Worm (Caenorhabditis elegans) whole organism, L1 larva: ENCODE data around the gene F49C12.1.

ENCODE experiments used
- C04F5.9 ChIP-seq: sonication (generic microtip); optimal IDR thresholded peaks from 2 replicates; lab custom pipeline; 2016; ENCODE audit warnings: missing genetic modification characterization, missing compliant biosample characterization
- C16A3.4 ChIP-seq: fragments of 150-350 bp; optimal IDR thresholded peaks from 2 replicates; lab custom pipeline; 2014; ENCODE audit warnings: missing biosample characterization, missing genetic modification characterization
- C34B4.2 ChIP-seq: sonication (generic microtip); optimal IDR thresholded peaks from 2 replicates; lab custom pipeline; 2017; ENCODE audit warnings: mild to moderate bottlenecking, missing genetic modification characterization, missing compliant biosample characterization
- F16B12.6 ChIP-seq: fragments of 150-350 bp; optimal IDR thresholded peaks from 2 replicates; lab custom pipeline; 2014; ENCODE audit warnings: missing biosample characterization, missing genetic modification characterization
- aha-1 ChIP-seq: fragments of 150-350 bp; optimal IDR thresholded peaks from 2 replicates; lab custom pipeline; 2014; ENCODE audit warnings: missing biosample characterization, missing genetic modification characterization
- alr-1 ChIP-seq: fragments of 200-800 bp; sonication (Bioruptor generic); optimal IDR thresholded peaks from 2 replicates; lab custom pipeline; 2018; ENCODE audit warnings: borderline replicate concordance, mild to moderate bottlenecking, missing genetic modification characterization, missing compliant biosample characterization
- blmp-1 ChIP-seq: fragments of 150-350 bp; optimal IDR thresholded peaks from 2 replicates; lab custom pipeline; 2014; ENCODE audit warnings: missing biosample characterization, missing genetic modification characterization
- ceh-63 ChIP-seq: fragments of 200-800 bp; sonication (Bioruptor generic); optimal IDR thresholded peaks from 2 replicates; lab custom pipeline; 2018; ENCODE audit warnings: mild to moderate bottlenecking, missing genetic modification characterization, missing compliant biosample characterization
- ceh-82 ChIP-seq, 3 experiments: fragments of 150-350 bp in 1 of 3; sonication (generic microtip) in 2 of 3; optimal IDR thresholded peaks; 2 replicates each; lab custom pipeline; 2014 to 2017; ENCODE audit warnings: missing biosample characterization in 3 of 3, missing genetic modification characterization in 3 of 3
- ceh-90 ChIP-seq: sonication (generic microtip); optimal IDR thresholded peaks from 2 replicates; lab custom pipeline; 2016; ENCODE audit warnings: missing genetic modification characterization, missing compliant biosample characterization
- ces-1 ChIP-seq: fragments of 150-350 bp; optimal IDR thresholded peaks from 2 replicates; lab custom pipeline; 2014; ENCODE audit warnings: missing biosample characterization, missing genetic modification reagents, missing genetic modification characterization
- elt-2 ChIP-seq: sonication (generic microtip); optimal IDR thresholded peaks from 2 replicates; lab custom pipeline; 2016; ENCODE audit warnings: missing genetic modification characterization, mild to moderate bottlenecking, inconsistent platforms, missing compliant biosample characterization, missing genetic modification reagents
- ets-5 ChIP-seq: fragments of 200-800 bp; sonication (Bioruptor generic); IDR thresholded peaks from 2 replicates; pipeline ENCODE4 v1.3.6; 2022; ENCODE audit warnings: missing genetic modification characterization, missing compliant biosample characterization
- fkh-10 ChIP-seq: sonication (generic microtip); optimal IDR thresholded peaks from 2 replicates; lab custom pipeline; 2017; ENCODE audit warnings: missing biosample characterization, missing genetic modification reagents, missing genetic modification characterization
- fkh-4 ChIP-seq: sonication (generic microtip); optimal IDR thresholded peaks from 2 replicates; lab custom pipeline; 2016; ENCODE audit warnings: missing compliant biosample characterization, missing genetic modification characterization, borderline replicate concordance
- fos-1 ChIP-seq: fragments of 150-350 bp; optimal IDR thresholded peaks from 2 replicates; lab custom pipeline; 2014; ENCODE audit warnings: missing biosample characterization, missing genetic modification characterization
- grh-1 ChIP-seq: fragments of 200-800 bp; sonication (Bioruptor generic); IDR thresholded peaks from 2 replicates; pipeline ENCODE4 v1.3.6; 2022; ENCODE audit warnings: missing genetic modification reagents, missing genetic modification characterization, missing compliant biosample characterization
- hlh-17 ChIP-seq: fragments of 200-800 bp; sonication (Bioruptor generic); optimal IDR thresholded peaks from 2 replicates; lab custom pipeline; 2018; ENCODE audit warnings: missing genetic modification characterization, mild to moderate bottlenecking, missing compliant biosample characterization, moderate library complexity, borderline replicate concordance
- irx-1 ChIP-seq: sonication (generic microtip); optimal IDR thresholded peaks from 2 replicates; lab custom pipeline; 2016; ENCODE audit warnings: missing genetic modification characterization, missing compliant biosample characterization
- lin-14 ChIP-seq: fragments of 200-800 bp; sonication (Bioruptor generic); optimal IDR thresholded peaks from 2 replicates; lab custom pipeline; 2018; ENCODE audit warnings: mild to moderate bottlenecking, missing genetic modification characterization, moderate library complexity, missing compliant biosample characterization
- lin-15B ChIP-seq: fragments of 150-350 bp; sonication (generic microtip); optimal IDR thresholded peaks from 3 replicates; lab custom pipeline; 2014; ENCODE audit warnings: missing biosample characterization, missing genetic modification characterization
- lin-35 ChIP-seq, 2 experiments: fragments of 150-350 bp; optimal IDR thresholded peaks; 2 replicates each; lab custom pipeline; 2014; ENCODE audit warnings: missing biosample characterization in 2 of 2, missing genetic modification characterization in 2 of 2, missing genetic modification reagents in 2 of 2
- mab-9 ChIP-seq: fragments of 200-800 bp; sonication (Bioruptor generic); IDR thresholded peaks from 2 replicates; pipeline ENCODE4 v1.3.6; 2022; ENCODE audit warnings: missing genetic modification reagents, missing genetic modification characterization, missing compliant biosample characterization
- mef-2 ChIP-seq: fragments of 150-350 bp; optimal IDR thresholded peaks from 2 replicates; lab custom pipeline; 2014; ENCODE audit warnings: missing biosample characterization, missing genetic modification characterization
- mep-1 ChIP-seq: fragments of 150-350 bp; optimal IDR thresholded peaks from 2 replicates; lab custom pipeline; 2014; ENCODE audit warnings: missing biosample characterization, missing genetic modification characterization
- nhr-12 ChIP-seq: sonication (generic microtip); optimal IDR thresholded peaks from 2 replicates; lab custom pipeline; 2017; ENCODE audit warnings: missing biosample characterization, missing genetic modification characterization
- nhr-19 ChIP-seq: fragments of 200-800 bp; sonication (Bioruptor generic); conservative IDR thresholded peaks from 2 replicates; pipeline ENCODE4 v1.3.6; 2022; ENCODE audit warnings: missing genetic modification characterization, missing compliant biosample characterization
- nhr-20 ChIP-seq: sonication (generic microtip); optimal IDR thresholded peaks from 2 replicates; lab custom pipeline; 2016; ENCODE audit warnings: mild to moderate bottlenecking, missing genetic modification characterization, missing compliant biosample characterization
- nhr-237 ChIP-seq: fragments of 150-350 bp; optimal IDR thresholded peaks from 2 replicates; lab custom pipeline; 2014; ENCODE audit warnings: missing biosample characterization, missing genetic modification characterization
- nhr-28 ChIP-seq: fragments of 150-350 bp; optimal IDR thresholded peaks from 2 replicates; lab custom pipeline; 2014; ENCODE audit warnings: missing biosample characterization, missing genetic modification characterization
- nhr-47 ChIP-seq: sonication (generic microtip); optimal IDR thresholded peaks from 2 replicates; lab custom pipeline; 2016; ENCODE audit warnings: mild to moderate bottlenecking, missing genetic modification characterization, moderate library complexity, missing compliant biosample characterization
- nhr-71 ChIP-seq: sonication (generic microtip); optimal IDR thresholded peaks from 2 replicates; lab custom pipeline; 2016; ENCODE audit warnings: mild to moderate bottlenecking, missing genetic modification characterization, moderate library complexity, missing compliant biosample characterization
- nhr-76 ChIP-seq: sonication (generic microtip); optimal IDR thresholded peaks from 2 replicates; lab custom pipeline; 2017; ENCODE audit warnings: missing biosample characterization, missing genetic modification characterization
- nhr-77 ChIP-seq: fragments of 150-350 bp; optimal IDR thresholded peaks from 2 replicates; lab custom pipeline; 2014; ENCODE audit warnings: missing biosample characterization, missing genetic modification characterization
- nhr-90 ChIP-seq: sonication (generic microtip); optimal IDR thresholded peaks from 2 replicates; lab custom pipeline; 2016; ENCODE audit warnings: mild to moderate bottlenecking, missing genetic modification characterization, missing compliant biosample characterization; ENCODE audit not compliant: poor library complexity
- pag-3 ChIP-seq: sonication (generic microtip); optimal IDR thresholded peaks from 2 replicates; lab custom pipeline; 2017; ENCODE audit warnings: missing genetic modification characterization, mild to moderate bottlenecking, missing compliant biosample characterization, antibody characterized with exemption, borderline replicate concordance; ENCODE audit not compliant: insufficient read depth
- pax-3 ChIP-seq: fragments of 200-800 bp; sonication (Bioruptor generic); optimal IDR thresholded peaks from 2 replicates; lab custom pipeline; 2018; ENCODE audit warnings: mild to moderate bottlenecking, missing genetic modification characterization, moderate library complexity, missing compliant biosample characterization
- rnt-1 ChIP-seq: sonication (generic microtip); optimal IDR thresholded peaks from 2 replicates; lab custom pipeline; 2016; ENCODE audit warnings: mild to moderate bottlenecking, missing genetic modification characterization, moderate library complexity, missing compliant biosample characterization
- skn-1 ChIP-seq: fragments of 150-350 bp; optimal IDR thresholded peaks from 2 replicates; lab custom pipeline; 2014; ENCODE audit warnings: missing biosample characterization, missing genetic modification characterization
- sptf-1 ChIP-seq: fragments of 150-350 bp; optimal IDR thresholded peaks from 2 replicates; lab custom pipeline; 2014; ENCODE audit warnings: missing biosample characterization, missing genetic modification characterization
- sup-37 ChIP-seq: fragments of 200-800 bp; sonication (Bioruptor generic); optimal IDR thresholded peaks from 2 replicates; lab custom pipeline; 2018; ENCODE audit warnings: mild to moderate bottlenecking, missing genetic modification characterization, missing compliant biosample characterization
- swsn-7 ChIP-seq: sonication (generic microtip); optimal IDR thresholded peaks from 2 replicates; lab custom pipeline; 2016; ENCODE audit warnings: missing genetic modification characterization, missing compliant biosample characterization
- unc-130 ChIP-seq: fragments of 150-350 bp; optimal IDR thresholded peaks from 2 replicates; lab custom pipeline; 2017; ENCODE audit warnings: missing biosample characterization, missing genetic modification characterization, inconsistent platforms
- unc-30 ChIP-seq: sonication (generic microtip); optimal IDR thresholded peaks from 2 replicates; lab custom pipeline; 2017; ENCODE audit warnings: missing biosample characterization, missing genetic modification characterization
- unc-62 ChIP-seq: fragments of 150-350 bp; optimal IDR thresholded peaks from 2 replicates; lab custom pipeline; 2014; ENCODE audit warnings: missing biosample characterization, missing genetic modification reagents, missing genetic modification characterization
- unc-98 ChIP-seq: fragments of 200-800 bp; sonication (Bioruptor generic); IDR thresholded peaks from 2 replicates; pipeline ENCODE4 v1.3.6; 2022; ENCODE audit warnings: missing genetic modification characterization, missing compliant biosample characterization
- vab-15 ChIP-seq: sonication (generic microtip); optimal IDR thresholded peaks from 2 replicates; lab custom pipeline; 2017; ENCODE audit warnings: missing genotype, mild to moderate bottlenecking, missing genetic modification characterization, missing compliant biosample characterization
- xbp-1 ChIP-seq: sonication (generic microtip); optimal IDR thresholded peaks from 2 replicates; lab custom pipeline; 2016; ENCODE audit warnings: missing genetic modification characterization, missing compliant biosample characterization
- zip-4 ChIP-seq: fragments of 200-800 bp; sonication (Bioruptor generic); optimal IDR thresholded peaks from 2 replicates; lab custom pipeline; 2018; ENCODE audit warnings: mild to moderate bottlenecking, missing genetic modification characterization, moderate library complexity, missing compliant biosample characterization
- ztf-4 ChIP-seq: fragments of 150-350 bp; optimal IDR thresholded peaks from 2 replicates; lab custom pipeline; 2014; ENCODE audit warnings: missing biosample characterization, missing genetic modification characterization

The F49C12.1 gene

DNA sequence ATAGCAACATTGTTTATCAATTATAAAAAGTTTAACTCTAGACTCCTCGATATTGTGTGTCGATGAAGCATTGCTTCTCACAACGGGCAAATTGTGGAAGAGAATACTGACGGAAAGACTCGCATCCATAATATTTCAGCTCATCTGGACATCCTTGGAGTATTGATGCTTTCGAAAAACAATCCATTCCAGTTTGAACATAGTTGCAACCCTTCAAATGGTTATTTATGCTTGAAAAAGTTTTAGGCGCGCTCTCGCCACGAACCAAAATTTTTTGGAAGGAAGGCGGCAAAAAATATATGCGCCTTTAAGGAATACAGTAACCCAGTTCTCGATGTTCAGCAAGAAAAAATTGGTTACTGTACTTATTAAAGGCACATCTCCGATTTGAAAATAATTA lies 26.3 kb upstream of the F49C12.1 start (continued):
- TF ChIP-seq irx-1 (tag; lab: Kevin White, UChicago): no peak
- peak; percentile 0 for TF ChIP-seq nhr-90 (tag; lab: Kevin White, UChicago)
- TF ChIP-seq nhr-77 (tag; lab: Kevin White, UChicago): no peak
- no peak for TF ChIP-seq mep-1
- TF ChIP-seq sup-37 (GFP tag; lab: Kevin White, UChicago): no peak
- TF ChIP-seq nhr-71 (tag; lab: Kevin White, UChicago): no peak
- no peak for TF ChIP-seq nhr-28 (tag; lab: Kevin White, UChicago)
- no peak for TF ChIP-seq lin-14
- TF ChIP-seq nhr-19 (GFP tag; lab: Robert Waterston, UW): no peak
- no peak for TF ChIP-seq nhr-12 (tag; lab: Kevin White, UChicago)
- TF ChIP-seq C04F5.9 (tag; lab: Kevin White, UChicago): no peak
- TF ChIP-seq vab-15 (tag; lab: Kevin White, UChicago): no peak
- TF ChIP-seq aha-1: no peak
- TF ChIP-seq unc-30 (tag; lab: Kevin White, UChicago): no peak
- TF ChIP-seq fkh-10 (GFP tag; lab: Kevin White, UChicago): no peak
- no peak for TF ChIP-seq nhr-76 (tag; lab: Kevin White, UChicago)
- TF ChIP-seq ceh-82 (tag; optimal IDR thresholded peaks at IDR 0.05; lab: Kevin White, UChicago): no peak
- no peak for TF ChIP-seq grh-1 (GFP tag; lab: Robert Waterston, UW)
- TF ChIP-seq xbp-1: no peak
- no peak for TF ChIP-seq F16B12.6 (tag; lab: Kevin White, UChicago)
- TF ChIP-seq mef-2: no peak
- no peak for TF ChIP-seq ceh-90
- peak; percentile 7 for TF ChIP-seq nhr-47
- TF ChIP-seq nhr-20: no peak
- TF ChIP-seq lin-35 (GFP tag; optimal IDR thresholded peaks at IDR 0.05; lab: Kevin White, UChicago): peak in 1 of 2 experiments; percentile 6
- no peak for TF ChIP-seq C16A3.4 (tag; lab: Kevin White, UChicago)
- no peak for TF ChIP-seq ztf-4 (tag; lab: Kevin White, UChicago)
- no peak for TF ChIP-seq ceh-63 (GFP tag; lab: Kevin White, UChicago)
- no peak for TF ChIP-seq lin-15B
- TF ChIP-seq, all 84 proteins: peak for 5

DNA sequence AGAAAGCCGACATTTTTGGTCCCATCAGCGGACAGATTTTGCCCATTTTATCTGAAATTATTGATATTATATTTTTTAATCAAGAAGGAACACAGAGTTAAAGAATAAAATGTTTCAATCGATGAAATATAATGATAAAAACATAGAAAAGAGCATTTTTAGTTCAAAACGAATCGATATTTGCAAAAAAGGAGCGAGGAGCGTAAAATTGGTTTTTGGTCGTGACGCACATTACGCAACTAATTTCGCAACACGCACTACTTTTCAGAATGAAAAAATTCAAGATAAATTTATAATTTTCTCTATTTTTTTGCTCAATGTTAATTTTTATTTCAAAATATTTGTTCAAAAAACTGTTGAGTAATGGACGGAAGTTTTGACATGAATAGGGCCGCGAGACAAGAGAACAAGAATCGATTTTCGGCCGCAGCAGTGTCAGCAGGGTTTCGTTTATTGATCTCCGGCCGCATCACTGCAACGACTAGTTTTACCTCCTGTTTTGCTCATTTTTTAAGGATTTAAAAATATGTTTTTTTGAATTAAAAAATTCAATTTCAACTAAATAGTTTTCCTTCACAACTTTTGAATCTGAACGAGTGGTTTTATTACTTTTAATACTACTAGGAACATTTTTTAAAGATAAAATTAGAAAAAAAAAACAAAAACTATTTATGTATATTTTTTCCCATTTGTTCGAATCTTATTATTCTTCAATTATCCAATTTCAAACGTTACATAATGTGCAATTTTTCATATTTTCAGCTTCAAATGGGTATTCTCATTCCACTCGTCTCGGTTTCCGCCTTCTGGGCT lies 25.1 kb upstream of the F49C12.1 start, which contains the start of the genes F49C12.12 and vha-17:
Gene F49C12.12 (minus strand): TSS at position 51 of the 813 bp plus-strand sequence.
Gene vha-17 (plus strand): TSS at position 763 of the 813 bp plus-strand sequence.
- no peak for TF ChIP-seq nhr-76 (tag; lab: Kevin White, UChicago)
- no peak for TF ChIP-seq unc-62 (GFP tag; lab: Kevin White, UChicago)
- TF ChIP-seq pag-3 (tag; lab: Kevin White, UChicago): no peak
- no peak for TF ChIP-seq C34B4.2 (tag; lab: Kevin White, UChicago)
- TF ChIP-seq sptf-1 (tag; lab: Kevin White, UChicago): no peak
- no peak for TF ChIP-seq rnt-1 (tag; lab: Kevin White, UChicago)
- TF ChIP-seq fos-1 (tag; lab: Kevin White, UChicago): no peak
- TF ChIP-seq swsn-7 (tag; lab: Kevin White, UChicago): peak; percentile 16
- TF ChIP-seq nhr-19 (GFP tag; lab: Robert Waterston, UW): 0 out of 2 replicates have a peak, but pooled peaks have one; percentile 6
- no peak for TF ChIP-seq F16B12.6 (tag; lab: Kevin White, UChicago)
- no peak for TF ChIP-seq nhr-28 (tag; lab: Kevin White, UChicago)
- TF ChIP-seq nhr-71 (tag; lab: Kevin White, UChicago): peak; percentile 32
- TF ChIP-seq fkh-4 (tag; lab: Kevin White, UChicago): no peak
- peak; percentile 45 for TF ChIP-seq zip-4 (GFP tag; lab: Kevin White, UChicago)
- peak; percentile 65 for TF ChIP-seq skn-1 (tag; lab: Kevin White, UChicago)
- peak in 1 of 3 experiments; percentile 14 for TF ChIP-seq ceh-82 (tag; optimal IDR thresholded peaks at IDR 0.05; lab: Kevin White, UChicago)
- TF ChIP-seq pax-3: no peak
- no peak for TF ChIP-seq unc-98 (GFP tag; lab: Robert Waterston, UW)
- peak; percentile 25 for TF ChIP-seq nhr-20
- no peak for TF ChIP-seq alr-1 (tag; lab: Kevin White, UChicago)
- no peak for TF ChIP-seq hlh-17
- peak; percentile 13 for TF ChIP-seq nhr-237 (tag; lab: Kevin White, UChicago)
- no peak for TF ChIP-seq unc-130 (tag; lab: Kevin White, UChicago)
- TF ChIP-seq xbp-1: peak; percentile 33
- TF ChIP-seq mab-9: no peak
- no peak for TF ChIP-seq elt-2 (tag; lab: Kevin White, UChicago)
- TF ChIP-seq blmp-1 (tag; lab: Kevin White, UChicago): peak; percentile 26
- no peak for TF ChIP-seq ets-5 (GFP tag; lab: Robert Waterston, UW)
- TF ChIP-seq ces-1: no peak
